Fruit fly (Drosophila melanogaster) whole organism, embryonic: Measurements from ENCODE around the gene Gr63a.

Experiments
- Atf-2 ChIP-seq: fragments of 200-800 bp; sonication (Bioruptor generic); optimal IDR thresholded peaks from 2 replicates; lab custom pipeline; 2016; ENCODE audit warnings: missing biosample characterization, missing genetic modification characterization
- Atf6 ChIP-seq: fragments of 200-800 bp; sonication (Bioruptor generic); IDR thresholded peaks from 2 replicates; pipeline ENCODE4 v1.3.6; 2022; ENCODE audit warnings: missing biosample characterization, missing genetic modification characterization
- CG1024 ChIP-seq: fragments of 200-800 bp; sonication (Bioruptor generic); IDR thresholded peaks from 2 replicates; pipeline ENCODE4 v1.3.6; 2022; ENCODE audit warnings: missing biosample characterization, missing genetic modification characterization
- CG10274 ChIP-seq: fragments of 200-800 bp; sonication (Bioruptor generic); optimal IDR thresholded peaks from 3 replicates; lab custom pipeline; 2017; ENCODE audit warnings: missing biosample characterization, mild to moderate bottlenecking, missing genetic modification characterization
- CG10366 ChIP-seq: fragments of 200-800 bp; sonication (Bioruptor generic); IDR thresholded peaks from 2 replicates; pipeline ENCODE4 v1.3.6; 2022; ENCODE audit warnings: missing biosample characterization, missing genetic modification characterization
- CG10543 ChIP-seq: fragments of 200-800 bp; sonication (Bioruptor generic); optimal IDR thresholded peaks from 3 replicates; lab custom pipeline; 2017; ENCODE audit warnings: missing biosample characterization, mild to moderate bottlenecking, missing genetic modification characterization, moderate library complexity
- CG12769 ChIP-seq: fragments of 200-800 bp; sonication (Bioruptor generic); optimal IDR thresholded peaks from 2 replicates; lab custom pipeline; 2019; ENCODE audit warnings: missing biosample characterization, mild to moderate bottlenecking, missing genetic modification characterization, moderate library complexity
- CG13775 ChIP-seq: fragments of 200-800 bp; sonication (Bioruptor generic); optimal IDR thresholded peaks from 3 replicates; lab custom pipeline; 2017; ENCODE audit warnings: missing biosample characterization, mild to moderate bottlenecking, missing genetic modification characterization
- CG14710 ChIP-seq: fragments of 200-800 bp; sonication (Bioruptor generic); optimal IDR thresholded peaks from 3 replicates; lab custom pipeline; 2019; ENCODE audit warnings: missing biosample characterization, mild to moderate bottlenecking, missing genetic modification characterization, moderate library complexity
- CG15269 ChIP-seq: fragments of 200-800 bp; sonication (Bioruptor generic); optimal IDR thresholded peaks from 2 replicates; lab custom pipeline; 2018; ENCODE audit warnings: missing biosample characterization, mild to moderate bottlenecking, missing genetic modification characterization, moderate library complexity
- CG15514 ChIP-seq: fragments of 200-800 bp; sonication (Bioruptor generic); optimal IDR thresholded peaks from 3 replicates; lab custom pipeline; 2017; ENCODE audit warnings: missing biosample characterization, missing genetic modification characterization, mild to moderate bottlenecking, moderate library complexity, missing genetic modification reagents
- CG15601 ChIP-seq: fragments of 200-800 bp; sonication (Bioruptor generic); optimal IDR thresholded peaks from 3 replicates; lab custom pipeline; 2019; ENCODE audit warnings: missing biosample characterization, mild to moderate bottlenecking, missing genetic modification characterization, moderate library complexity
- CG1603 ChIP-seq: fragments of 200-800 bp; sonication (Bioruptor generic); optimal IDR thresholded peaks from 2 replicates; lab custom pipeline; 2019; ENCODE audit warnings: missing biosample characterization, mild to moderate bottlenecking, missing genetic modification characterization, moderate library complexity
- CG16813 ChIP-seq: fragments of 200-800 bp; sonication (Bioruptor generic); IDR thresholded peaks from 3 replicates; pipeline ENCODE4 v1.3.6; 2022; ENCODE audit warnings: missing biosample characterization, missing genetic modification characterization; ENCODE audit not compliant: partially characterized antibody
- CG18599 ChIP-seq: fragments of 200-800 bp; sonication (Bioruptor generic); optimal IDR thresholded peaks from 3 replicates; lab custom pipeline; 2017; ENCODE audit warnings: missing biosample characterization, missing genetic modification characterization, mild to moderate bottlenecking, moderate library complexity, missing genetic modification reagents
- CG2120 ChIP-seq: fragments of 200-800 bp; sonication (Bioruptor generic); optimal IDR thresholded peaks from 3 replicates; lab custom pipeline; 2016; ENCODE audit warnings: missing biosample characterization, missing genetic modification characterization
- CG2875 ChIP-seq: fragments of 200-800 bp; sonication (Bioruptor generic); optimal IDR thresholded peaks from 2 replicates; lab custom pipeline; 2017; ENCODE audit warnings: missing biosample characterization, mild to moderate bottlenecking, missing genetic modification characterization, missing genetic modification reagents
- CG30403 ChIP-seq: fragments of 200-800 bp; sonication (Bioruptor generic); optimal IDR thresholded peaks from 3 replicates; lab custom pipeline; 2016; ENCODE audit warnings: missing biosample characterization, missing genetic modification characterization
- CG30431 ChIP-seq: fragments of 200-800 bp; sonication (Bioruptor generic); optimal IDR thresholded peaks from 2 replicates; lab custom pipeline; 2017; ENCODE audit warnings: missing biosample characterization, missing genetic modification characterization
- CG4424 ChIP-seq: fragments of 200-800 bp; sonication (Bioruptor generic); optimal IDR thresholded peaks from 3 replicates; lab custom pipeline; 2016; ENCODE audit warnings: missing biosample characterization, missing genetic modification characterization
- Deaf1 ChIP-seq: fragments of 200-800 bp; optimal IDR thresholded peaks from 3 replicates; lab custom pipeline; 2019; ENCODE audit warnings: missing biosample characterization, mild to moderate bottlenecking, missing genetic modification characterization, moderate library complexity
- Dek ChIP-seq: fragments of 200-800 bp; sonication (Bioruptor generic); optimal IDR thresholded peaks from 3 replicates; lab custom pipeline; 2019; ENCODE audit warnings: missing biosample characterization, mild to moderate bottlenecking, missing genetic modification characterization, moderate library complexity
- Doc3 ChIP-seq: fragments of 200-800 bp; sonication (Bioruptor generic); IDR thresholded peaks from 3 replicates; pipeline ENCODE4 v1.3.6; 2022; ENCODE audit warnings: missing biosample characterization, missing genetic modification characterization; ENCODE audit not compliant: partially characterized antibody
- Drgx ChIP-seq: fragments of 200-800 bp; sonication (Bioruptor generic); IDR thresholded peaks from 2 replicates; pipeline ENCODE4 v1.3.6; 2022; ENCODE audit warnings: missing biosample characterization, missing genetic modification characterization
- Ets65A ChIP-seq: fragments of 200-800 bp; sonication (Bioruptor generic); peaks from one replicate; lab custom pipeline; 2016; ENCODE audit warnings: missing biosample characterization, missing genetic modification characterization
- Gsc ChIP-seq: fragments of 200-800 bp; sonication (Bioruptor generic); IDR thresholded peaks from 2 replicates; pipeline ENCODE4 v1.3.6; 2022; ENCODE audit warnings: missing biosample characterization, missing genetic modification characterization
- Med ChIP-seq: fragments of 200-800 bp; sonication (Bioruptor generic); peaks from one replicate; lab custom pipeline; 2016; ENCODE audit warnings: missing biosample characterization, missing genetic modification characterization, mild to moderate bottlenecking, inconsistent platforms, moderate library complexity
- Nf-YB ChIP-seq: fragments of 200-800 bp; sonication (Bioruptor generic); optimal IDR thresholded peaks from 3 replicates; lab custom pipeline; 2019; ENCODE audit warnings: missing biosample characterization, mild to moderate bottlenecking, missing genetic modification characterization, moderate library complexity
- Opbp ChIP-seq: fragments of 200-800 bp; sonication (Bioruptor generic); IDR thresholded peaks from 3 replicates; pipeline ENCODE4 v1.3.6; 2022; ENCODE audit warnings: missing biosample characterization, missing genetic modification characterization; ENCODE audit not compliant: partially characterized antibody
- PHDP ChIP-seq: fragments of 200-800 bp; sonication (Bioruptor generic); optimal IDR thresholded peaks from 3 replicates; lab custom pipeline; 2018; ENCODE audit warnings: missing biosample characterization, mild to moderate bottlenecking, missing genetic modification characterization, moderate library complexity
- Ssrp ChIP-seq: fragments of 200-800 bp; sonication (Bioruptor generic); optimal IDR thresholded peaks from 2 replicates; lab custom pipeline; 2018; ENCODE audit warnings: missing biosample characterization, mild to moderate bottlenecking, missing genetic modification characterization, moderate library complexity
- Taf1 ChIP-seq: fragments of 200-800 bp; sonication (Bioruptor generic); IDR thresholded peaks from 2 replicates; pipeline ENCODE4 v1.3.6; 2022; ENCODE audit warnings: missing biosample characterization, missing genetic modification characterization
- Xbp1 ChIP-seq: fragments of 200-800 bp; sonication (Bioruptor generic); optimal IDR thresholded peaks from 3 replicates; lab custom pipeline; 2016; ENCODE audit warnings: missing biosample characterization, mild to moderate bottlenecking, missing genetic modification characterization
- crol ChIP-seq: fragments of 200-800 bp; sonication (Bioruptor generic); IDR thresholded peaks from 2 replicates; pipeline ENCODE4 v1.3.6; 2022; ENCODE audit warnings: missing biosample characterization, missing genetic modification characterization
- da ChIP-seq: fragments of 200-800 bp; sonication (Bioruptor generic); optimal IDR thresholded peaks from 2 replicates; lab custom pipeline; 2016; ENCODE audit warnings: missing biosample characterization, missing genetic modification characterization
- dan ChIP-seq: fragments of 200-800 bp; sonication (Bioruptor generic); IDR thresholded peaks from 2 replicates; pipeline ENCODE4 v1.3.6; 2022; ENCODE audit warnings: missing biosample characterization, missing genetic modification characterization
- dpn ChIP-seq, 2 experiments: fragments of 200-800 bp; sonication (Bioruptor generic); optimal IDR thresholded peaks; 3 replicates each; lab custom pipeline; 2016; ENCODE audit warnings: missing biosample characterization in 2 of 2, missing genetic modification characterization in 2 of 2
- fd102C ChIP-seq: fragments of 200-800 bp; sonication (Bioruptor generic); optimal IDR thresholded peaks from 2 replicates; lab custom pipeline; 2018; ENCODE audit warnings: missing biosample characterization, mild to moderate bottlenecking, missing genetic modification characterization, moderate library complexity
- kay ChIP-seq: fragments of 200-800 bp; sonication (Bioruptor generic); optimal IDR thresholded peaks from 2 replicates; lab custom pipeline; 2016; ENCODE audit warnings: missing biosample characterization, missing genetic modification characterization
- lola ChIP-seq, 3 experiments: fragments of >200 bp in 2 of 3; fragments of 200-800 bp in 1 of 3; sonication (Bioruptor generic) in 1 of 3; optimal IDR thresholded peaks; 2 replicates each; lab custom pipeline; 2017 to 2019; ENCODE audit warnings: missing biosample characterization in 3 of 3, missing genetic modification characterization in 3 of 3, mild to moderate bottlenecking in 1 of 3, moderate library complexity in 1 of 3
- mld ChIP-seq: fragments of 200-800 bp; sonication (Bioruptor generic); IDR thresholded peaks from 3 replicates; pipeline ENCODE4 v1.3.6; 2022; ENCODE audit warnings: missing biosample characterization, missing genetic modification characterization; ENCODE audit not compliant: partially characterized antibody
- pfk ChIP-seq: fragments of 200-800 bp; sonication (Bioruptor generic); optimal IDR thresholded peaks from 2 replicates; lab custom pipeline; 2018; ENCODE audit warnings: missing biosample characterization, mild to moderate bottlenecking, missing genetic modification characterization, moderate library complexity
- prd ChIP-seq, 3 experiments: fragments of >200 bp in 2 of 3; fragments of 200-800 bp in 1 of 3; sonication (Bioruptor generic) in 1 of 3; optimal IDR thresholded peaks in 2 of 3; IDR thresholded peaks in 1 of 3; 2 replicates in 2 of 3; 3 replicates in 1 of 3; pipeline versions ENCODE4 v1.3.6 to Lab custom; 2017 to 2022; ENCODE audit warnings: missing biosample characterization in 1 of 3, missing genetic modification characterization in 1 of 3
- psq ChIP-seq: fragments of 200-800 bp; sonication (Bioruptor generic); optimal IDR thresholded peaks from 2 replicates; lab custom pipeline; 2017; ENCODE audit warnings: missing biosample characterization, missing genetic modification characterization
- salm ChIP-seq: fragments of 200-800 bp; sonication (Bioruptor generic); optimal IDR thresholded peaks from 2 replicates; lab custom pipeline; 2018; ENCODE audit warnings: missing biosample characterization, mild to moderate bottlenecking, missing genetic modification characterization
- sd ChIP-seq: fragments of 200-800 bp; sonication (Bioruptor generic); optimal IDR thresholded peaks from 3 replicates; lab custom pipeline; 2018; ENCODE audit warnings: missing biosample characterization, mild to moderate bottlenecking, missing genetic modification characterization, moderate library complexity
- slp2 ChIP-seq: fragments of 200-800 bp; sonication (Bioruptor generic); optimal IDR thresholded peaks from 2 replicates; lab custom pipeline; 2016; ENCODE audit warnings: missing biosample characterization, missing genetic modification characterization
- zen ChIP-seq: fragments of 200-800 bp; sonication (Bioruptor generic); optimal IDR thresholded peaks from 3 replicates; lab custom pipeline; 2018; ENCODE audit warnings: missing biosample characterization, mild to moderate bottlenecking, missing genetic modification characterization, moderate library complexity

The Gr63a gene

dm6 chr3L:3935567-3936207, 39.3 kb upstream of the Gr63a start, which contains the start of gene Eip63F-1 (continued):
- TF ChIP-seq CG10274 (peak; percentile 36), CG30403 (GFP tag; lab: Kevin White, UChicago) (peak; percentile 75), crol (GFP tag; lab: Robert Waterston, UW) (no peak), Atf6 (GFP tag; lab: Robert Waterston, UW) (peak; percentile 67), zen (tag; lab: Kevin White, UChicago) (peak; percentile 32), Nf-YB (GFP tag; lab: Kevin White, UChicago) (peak; percentile 52), CG2120 (GFP tag; lab: Kevin White, UChicago) (peak; percentile 58), Drgx (GFP tag; lab: Robert Waterston, UW) (peak; percentile 48; the same call in 1 of the 2 replicates), psq (GFP tag; lab: Kevin White, UChicago) (peak; percentile 13), Taf1 (GFP tag; lab: Robert Waterston, UW) (no peak), CG14710 (peak; percentile 42), mld (no peak), pfk (no peak), CG10543 (GFP tag; lab: Kevin White, UChicago) (peak; percentile 57), slp2 (GFP tag; lab: Kevin White, UChicago) (no peak), dan (GFP tag; lab: Robert Waterston, UW) (no peak), Ets65A (GFP tag; lab: Kevin White, UChicago) (peak; percentile 63), fd102C (GFP tag; lab: Kevin White, UChicago) (no peak), salm (peak; percentile 32), CG18599 (GFP tag; lab: Kevin White, UChicago) (peak; percentile 74), CG30431 (peak; percentile 2), Med (peak; percentile 86), CG15601 (peak; percentile 27), sd (tag; lab: Kevin White, UChicago) (peak; percentile 36), Atf-2 (GFP tag; lab: Kevin White, UChicago) (no peak), Opbp (GFP tag; lab: Robert Waterston, UW) (no peak), CG12769 (peak; percentile 48), Doc3 (no peak), Gsc (GFP tag; lab: Robert Waterston, UW) (no peak), Xbp1 (GFP tag; lab: Kevin White, UChicago) (peak; percentile 63), CG15269 (tag; lab: Kevin White, UChicago) (peak; percentile 79), CG1024 (peak; percentile 30; the same call in 1 of the 2 replicates), CG13775 (GFP tag; lab: Kevin White, UChicago) (peak; percentile 55), kay (no peak), Dek (tag; lab: Kevin White, UChicago) (peak; percentile 28), CG16813 (GFP tag; lab: Robert Waterston, UW) (no peak), CG10366 (peak; percentile 63; the same call in 1 of the 2 replicates), da (no peak), lola (GFP tag; optimal IDR thresholded peaks at IDR 0.05; lab: Kevin White, UChicago) (no peak), CG15514 (GFP tag; lab: Kevin White, UChicago) (peak; percentile 8), CG4424 (GFP tag; lab: Kevin White, UChicago) (peak; percentile 72), CG1603 (tag; lab: Kevin White, UChicago) (peak; percentile 59), PHDP (tag; lab: Kevin White, UChicago) (peak; percentile 70), Deaf1 (tag; lab: Kevin White, UChicago) (peak; percentile 51), dpn (GFP tag; optimal IDR thresholded peaks at IDR 0.05; lab: Kevin White, UChicago) (peak in 1 of 2 experiments; percentile 62), Ssrp (tag; lab: Kevin White, UChicago) (peak; percentile 71), prd (optimal IDR thresholded peaks at IDR 0.05; lab: Kevin White, UChicago) (no peak), prd (GFP tag; IDR thresholded peaks at IDR 0.05; lab: Robert Waterston, UW) (0 out of 3 replicates have a peak, but pooled peaks have one; percentile 12), CG2875 (GFP tag; lab: Kevin White, UChicago) (no peak)
